Worm (Caenorhabditis elegans) whole organism, young adult: Measurements from ENCODE around the gene T10G3.8.

Source experiments
- C17E4.6 ChIP-seq: fragments of 200-800 bp; sonication (Bioruptor generic); IDR thresholded peaks from 2 replicates; pipeline ENCODE4 v1.3.6; 2022; ENCODE audit warnings: missing genetic modification reagents, missing genetic modification characterization, missing compliant biosample characterization
- D2030.7 ChIP-seq: fragments of 200-800 bp; sonication (Bioruptor generic); IDR thresholded peaks from 2 replicates; pipeline ENCODE4 v1.3.6; 2022; ENCODE audit warnings: missing genetic modification reagents, missing genetic modification characterization, missing compliant biosample characterization
- F49E8.2 ChIP-seq: sonication (generic microtip); optimal IDR thresholded peaks from 3 replicates; lab custom pipeline; 2017; ENCODE audit warnings: missing genetic modification characterization, mild to moderate bottlenecking, missing compliant biosample characterization, antibody characterized with exemption, moderate library complexity; ENCODE audit not compliant: insufficient read depth
- Y95B8A.8 ChIP-seq: fragments of 200-800 bp; sonication (Bioruptor generic); IDR thresholded peaks from 2 replicates; pipeline ENCODE4 v1.3.6; 2022; ENCODE audit warnings: missing genetic modification reagents, missing genetic modification characterization, missing compliant biosample characterization
- nhr-27 ChIP-seq: fragments of 200-800 bp; sonication (Bioruptor generic); optimal IDR thresholded peaks from 2 replicates; lab custom pipeline; 2018; ENCODE audit warnings: mild to moderate bottlenecking, missing genetic modification characterization, moderate library complexity, missing compliant biosample characterization
- unc-62 ChIP-seq: fragments of 150-350 bp; optimal IDR thresholded peaks from 2 replicates; lab custom pipeline; 2014; ENCODE audit warnings: missing biosample characterization, missing genetic modification reagents, missing genetic modification characterization
- ztf-6 ChIP-seq: fragments of 200-800 bp; sonication (Bioruptor generic); IDR thresholded peaks from 2 replicates; pipeline ENCODE4 v1.3.6; 2022; ENCODE audit warnings: missing genetic modification reagents, missing genetic modification characterization, missing compliant biosample characterization

- TF ChIP-seq F49E8.2 (tag; lab: Kevin White, UChicago), result no peak
- no peak for TF ChIP-seq C17E4.6 (GFP tag; lab: Robert Waterston, UW)
- TF ChIP-seq unc-62, result no peak
- no peak for TF ChIP-seq nhr-27 (tag; lab: Kevin White, UChicago)
- TF ChIP-seq ztf-6 (GFP tag; lab: Robert Waterston, UW), result no peak
- no peak for TF ChIP-seq D2030.7
- TF ChIP-seq Y95B8A.8 (GFP tag; lab: Robert Waterston, UW), result no peak
Measured at ce11 chrV:13457858-13458257, 18.4 kb downstream of the T10G3.8 start, which contains the start of gene F25H9.2.
